Worm (Caenorhabditis elegans) whole organism, mixed stage, embryonic: ENCODE results near the gene fbxa-76.

Source experiments
- blmp-1 ChIP-seq: fragments of 150-350 bp; optimal IDR thresholded peaks from 2 replicates; lab custom pipeline; 2014; ENCODE audit warnings: missing biosample characterization, missing genetic modification characterization
- ceh-39 ChIP-seq: fragments of 150-350 bp; optimal IDR thresholded peaks from 2 replicates; lab custom pipeline; 2014; ENCODE audit warnings: missing biosample characterization, missing genetic modification characterization
- elt-1 ChIP-seq: sonication (generic microtip); optimal IDR thresholded peaks from 2 replicates; lab custom pipeline; 2017; ENCODE audit warnings: missing genetic modification characterization, mild to moderate bottlenecking, missing compliant biosample characterization, antibody characterized with exemption, moderate library complexity, borderline replicate concordance; ENCODE audit not compliant: insufficient read depth
- elt-3 ChIP-seq: fragments of 150-350 bp; optimal IDR thresholded peaks from 2 replicates; lab custom pipeline; 2014; ENCODE audit warnings: missing biosample characterization, missing genetic modification characterization
- ham-2 ChIP-seq: fragments of 200-800 bp; sonication (Bioruptor generic); optimal IDR thresholded peaks from 2 replicates; lab custom pipeline; 2018; ENCODE audit warnings: mild to moderate bottlenecking, missing genetic modification characterization, missing compliant biosample characterization
- mep-1 ChIP-seq: fragments of 150-350 bp; optimal IDR thresholded peaks from 2 replicates; lab custom pipeline; 2017; ENCODE audit warnings: missing biosample characterization, missing genetic modification reagents, missing genetic modification characterization, inconsistent platforms
- nhr-237 ChIP-seq: fragments of 150-350 bp; optimal IDR thresholded peaks from 2 replicates; lab custom pipeline; 2014; ENCODE audit warnings: missing biosample characterization, missing genetic modification characterization
- nhr-28 ChIP-seq: fragments of 150-350 bp; optimal IDR thresholded peaks from 2 replicates; lab custom pipeline; 2014; ENCODE audit warnings: missing biosample characterization, missing genetic modification characterization
- tbx-8 ChIP-seq: fragments of 200-800 bp; sonication (Bioruptor generic); optimal IDR thresholded peaks from 2 replicates; lab custom pipeline; 2018; ENCODE audit warnings: mild to moderate bottlenecking, missing genetic modification characterization, moderate library complexity, missing compliant biosample characterization
- unc-120 ChIP-seq: sonication (generic microtip); optimal IDR thresholded peaks from 2 replicates; lab custom pipeline; 2017; ENCODE audit warnings: missing genetic modification characterization, missing compliant biosample characterization; ENCODE audit not compliant: poor library complexity, severe bottlenecking
- unc-39 ChIP-seq: fragments of 150-350 bp; optimal IDR thresholded peaks from 2 replicates; lab custom pipeline; 2014; ENCODE audit warnings: missing biosample characterization, missing genetic modification characterization
- unc-62 ChIP-seq: fragments of 150-350 bp; optimal IDR thresholded peaks from 2 replicates; lab custom pipeline; 2014; ENCODE audit warnings: missing biosample characterization, missing genetic modification reagents, missing genetic modification characterization
- ztf-11 ChIP-seq: fragments of 150-350 bp; optimal IDR thresholded peaks from 2 replicates; lab custom pipeline; 2014; ENCODE audit warnings: missing biosample characterization, missing genetic modification characterization

ce11 chrIII:1243199-1243598 lies 5.8 kb downstream of the fbxa-76 start, which contains the start of gene fbxa-63:
- TF ChIP-seq nhr-28 = no peak
- no peak for TF ChIP-seq ham-2 (GFP tag; lab: Kevin White, UChicago)
- no peak for TF ChIP-seq tbx-8 (GFP tag; lab: Kevin White, UChicago)
- TF ChIP-seq blmp-1 (tag; lab: Kevin White, UChicago) = no peak
- TF ChIP-seq mep-1 (tag; lab: Kevin White, UChicago) = no peak
- TF ChIP-seq elt-1 (tag; lab: Kevin White, UChicago) = no peak
- TF ChIP-seq ztf-11 (tag; lab: Kevin White, UChicago) = no peak
- no peak for TF ChIP-seq nhr-237 (tag; lab: Kevin White, UChicago)
- no peak for TF ChIP-seq elt-3 (tag; lab: Kevin White, UChicago)
- no peak for TF ChIP-seq unc-39 (tag; lab: Kevin White, UChicago)
- no peak for TF ChIP-seq unc-62 (GFP tag; lab: Kevin White, UChicago)
- no peak for TF ChIP-seq ceh-39 (tag; lab: Kevin White, UChicago)
- TF ChIP-seq unc-120 (tag; lab: Kevin White, UChicago) = no peak
